Worm (Caenorhabditis elegans) whole organism, young adult: ENCODE results near the gene dao-6.
A peak's percentile ranks its signal among the peaks of the same experiment; 100 is the strongest.

Source experiments
- C17E4.6 ChIP-seq: fragments of 200-800 bp; sonication (Bioruptor generic); IDR thresholded peaks from 2 replicates; pipeline ENCODE4 v1.3.6; 2022; ENCODE audit warnings: missing genetic modification reagents, missing genetic modification characterization, missing compliant biosample characterization
- D2030.7 ChIP-seq: fragments of 200-800 bp; sonication (Bioruptor generic); IDR thresholded peaks from 2 replicates; pipeline ENCODE4 v1.3.6; 2022; ENCODE audit warnings: missing genetic modification reagents, missing genetic modification characterization, missing compliant biosample characterization
- F23B12.7 ChIP-seq: sonication (generic microtip); optimal IDR thresholded peaks from 2 replicates; lab custom pipeline; 2017; ENCODE audit warnings: missing genetic modification characterization, mild to moderate bottlenecking, missing compliant biosample characterization, antibody characterized with exemption, moderate library complexity; ENCODE audit not compliant: insufficient read depth
- F33H1.4 ChIP-seq: fragments of 200-800 bp; sonication (Bioruptor generic); IDR thresholded peaks from 2 replicates; pipeline ENCODE4 v1.3.6; 2022; ENCODE audit warnings: missing genetic modification reagents, missing genetic modification characterization, missing compliant biosample characterization
- F52B5.7 ChIP-seq: sonication (generic microtip); optimal IDR thresholded peaks from 2 replicates; lab custom pipeline; 2016; ENCODE audit warnings: mild to moderate bottlenecking, missing genetic modification characterization, missing compliant biosample characterization
- F57A8.1 ChIP-seq: fragments of 200-800 bp; sonication (Bioruptor generic); optimal IDR thresholded peaks from 2 replicates; lab custom pipeline; 2018; ENCODE audit warnings: mild to moderate bottlenecking, missing genetic modification characterization, moderate library complexity, missing compliant biosample characterization
- K11D2.4 ChIP-seq: fragments of 200-800 bp; sonication (Bioruptor generic); IDR thresholded peaks from 2 replicates; pipeline ENCODE4 v1.3.6; 2022; ENCODE audit warnings: missing genetic modification reagents, missing genetic modification characterization, missing compliant biosample characterization
- K12H6.12 ChIP-seq: fragments of 200-800 bp; sonication (Bioruptor generic); optimal IDR thresholded peaks from 2 replicates; lab custom pipeline; 2018; ENCODE audit warnings: mild to moderate bottlenecking, missing genetic modification characterization, missing compliant biosample characterization
- T26A5.8 ChIP-seq: sonication (generic microtip); optimal IDR thresholded peaks from 2 replicates; lab custom pipeline; 2016; ENCODE audit warnings: missing genetic modification characterization, missing compliant biosample characterization
- Y53F4B.3 ChIP-seq: fragments of 200-800 bp; sonication (Bioruptor generic); IDR thresholded peaks from 2 replicates; pipeline ENCODE4 v1.3.6; 2022; ENCODE audit warnings: missing genetic modification reagents, missing genetic modification characterization, missing compliant biosample characterization
- Y53G8AR.9 ChIP-seq: fragments of 200-800 bp; sonication (Bioruptor generic); conservative IDR thresholded peaks from 2 replicates; pipeline ENCODE4 v1.3.6; 2022; ENCODE audit warnings: missing genetic modification reagents, missing genetic modification characterization, missing compliant biosample characterization
- Y79H2A.3 ChIP-seq: fragments of 200-800 bp; sonication (Bioruptor generic); conservative IDR thresholded peaks from 2 replicates; pipeline ENCODE4 v1.3.6; 2022; ENCODE audit warnings: missing genetic modification reagents, missing genetic modification characterization, missing compliant biosample characterization
- Y95B8A.8 ChIP-seq: fragments of 200-800 bp; sonication (Bioruptor generic); IDR thresholded peaks from 2 replicates; pipeline ENCODE4 v1.3.6; 2022; ENCODE audit warnings: missing genetic modification reagents, missing genetic modification characterization, missing compliant biosample characterization
- aptf-3 ChIP-seq: fragments of 200-800 bp; sonication (Bioruptor generic); IDR thresholded peaks from 2 replicates; pipeline ENCODE4 v1.3.6; 2022; ENCODE audit warnings: missing genetic modification characterization, missing compliant biosample characterization
- attf-6 ChIP-seq: fragments of 200-800 bp; sonication (Bioruptor generic); IDR thresholded peaks from 2 replicates; pipeline ENCODE4 v1.3.6; 2022; ENCODE audit warnings: missing genetic modification reagents, missing genetic modification characterization, missing compliant biosample characterization
- bed-1 ChIP-seq: fragments of 200-800 bp; sonication (Bioruptor generic); IDR thresholded peaks from 2 replicates; pipeline ENCODE4 v1.3.6; 2022; ENCODE audit warnings: missing genetic modification reagents, missing genetic modification characterization, missing compliant biosample characterization
- cebp-2 ChIP-seq: fragments of 200-800 bp; sonication (Bioruptor generic); IDR thresholded peaks from 2 replicates; pipeline ENCODE4 v1.3.6; 2022; ENCODE audit warnings: missing genetic modification characterization, missing compliant biosample characterization
- ceh-79 ChIP-seq: sonication (generic microtip); optimal IDR thresholded peaks from 2 replicates; lab custom pipeline; 2017; ENCODE audit warnings: mild to moderate bottlenecking, missing genetic modification characterization, missing compliant biosample characterization
- ceh-91 ChIP-seq: fragments of 200-800 bp; sonication (Bioruptor generic); IDR thresholded peaks from 2 replicates; pipeline ENCODE4 v1.3.6; 2022; ENCODE audit warnings: missing genetic modification reagents, missing genetic modification characterization, missing compliant biosample characterization
- die-1 ChIP-seq: sonication (generic microtip); optimal IDR thresholded peaks from 2 replicates; lab custom pipeline; 2016; ENCODE audit warnings: missing genotype, mild to moderate bottlenecking, missing genetic modification characterization, missing compliant biosample characterization
- dpl-1 ChIP-seq: fragments of 150-350 bp; optimal IDR thresholded peaks from 2 replicates; lab custom pipeline; 2014; ENCODE audit warnings: missing biosample characterization, missing genetic modification reagents, missing genetic modification characterization
- ekl-4 ChIP-seq: fragments of 200-800 bp; sonication (Bioruptor generic); IDR thresholded peaks from 2 replicates; pipeline ENCODE4 v1.3.6; 2022; ENCODE audit warnings: missing genetic modification reagents, missing genetic modification characterization, missing compliant biosample characterization
- hmg-20 ChIP-seq: fragments of 200-800 bp; sonication (Bioruptor generic); IDR thresholded peaks from 2 replicates; pipeline ENCODE4 v1.3.6; 2022; ENCODE audit warnings: missing genetic modification reagents, missing genetic modification characterization, missing compliant biosample characterization
- hrde-1 ChIP-seq: sonication (generic microtip); optimal IDR thresholded peaks from 2 replicates; lab custom pipeline; 2016; ENCODE audit warnings: missing genetic modification characterization, mild to moderate bottlenecking, missing compliant biosample characterization, moderate library complexity, missing genotype, missing genetic modification reagents, borderline replicate concordance
- hsf-1 ChIP-seq: fragments of 200-800 bp; sonication (Bioruptor generic); IDR thresholded peaks from 2 replicates; pipeline ENCODE4 v1.3.6; 2022; ENCODE audit warnings: missing genetic modification reagents, missing genetic modification characterization, missing compliant biosample characterization
- lag-1 ChIP-seq: fragments of 200-800 bp; sonication (Bioruptor generic); IDR thresholded peaks from 2 replicates; pipeline ENCODE4 v1.3.6; 2022; ENCODE audit warnings: missing genetic modification reagents, missing genetic modification characterization, missing compliant biosample characterization
- let-607 ChIP-seq, 2 experiments: fragments of 200-800 bp in 1 of 2; sonication (Bioruptor generic) in 1 of 2; sonication (generic microtip) in 1 of 2; optimal IDR thresholded peaks; 2 replicates each; lab custom pipeline; 2016 to 2018; ENCODE audit warnings: mild to moderate bottlenecking in 2 of 2, missing compliant biosample characterization in 2 of 2, missing genetic modification characterization in 2 of 2, moderate library complexity in 2 of 2, missing genotype in 1 of 2
- lin-35 ChIP-seq, 3 experiments: fragments of 150-350 bp in 2 of 3; sonication (generic microtip) in 1 of 3; optimal IDR thresholded peaks; 2 replicates each; lab custom pipeline; 2014 to 2018; ENCODE audit warnings: missing biosample characterization in 3 of 3, missing genetic modification characterization in 3 of 3, missing genetic modification reagents in 3 of 3
- lin-54 ChIP-seq: fragments of 200-800 bp; sonication (Bioruptor generic); optimal IDR thresholded peaks from 2 replicates; lab custom pipeline; 2018; ENCODE audit warnings: mild to moderate bottlenecking, missing genetic modification characterization, missing compliant biosample characterization
- lsl-1 ChIP-seq: fragments of 200-800 bp; sonication (Bioruptor generic); optimal IDR thresholded peaks from 2 replicates; lab custom pipeline; 2018; ENCODE audit warnings: mild to moderate bottlenecking, missing genetic modification characterization, moderate library complexity, missing compliant biosample characterization
- madf-3 ChIP-seq: fragments of 200-800 bp; sonication (Bioruptor generic); IDR thresholded peaks from 2 replicates; pipeline ENCODE4 v1.3.6; 2022; ENCODE audit warnings: missing genetic modification reagents, missing genetic modification characterization, missing compliant biosample characterization
- madf-6 ChIP-seq: fragments of 200-800 bp; sonication (Bioruptor generic); IDR thresholded peaks from 2 replicates; pipeline ENCODE4 v1.3.6; 2022; ENCODE audit warnings: missing genetic modification reagents, missing genetic modification characterization, missing compliant biosample characterization
- madf-8 ChIP-seq: fragments of 200-800 bp; sonication (Bioruptor generic); conservative IDR thresholded peaks from 2 replicates; pipeline ENCODE4 v1.3.6; 2022; ENCODE audit warnings: missing genetic modification reagents, missing genetic modification characterization, missing compliant biosample characterization
- mxl-1 ChIP-seq: sonication (generic microtip); optimal IDR thresholded peaks from 2 replicates; lab custom pipeline; 2016; ENCODE audit warnings: missing genetic modification characterization, missing compliant biosample characterization
- nfya-2 ChIP-seq: fragments of 200-800 bp; sonication (Bioruptor generic); IDR thresholded peaks from 2 replicates; pipeline ENCODE4 v1.3.6; 2022; ENCODE audit warnings: missing genetic modification reagents, missing genetic modification characterization, missing compliant biosample characterization
- nfyb-1 ChIP-seq: fragments of 200-800 bp; sonication (Bioruptor generic); IDR thresholded peaks from 2 replicates; pipeline ENCODE4 v1.3.6; 2022; ENCODE audit warnings: missing genetic modification reagents, missing genetic modification characterization, missing compliant biosample characterization
- pha-4 ChIP-seq: fragments of 150-350 bp; sonication (generic microtip); optimal IDR thresholded peaks from 2 replicates; lab custom pipeline; 2014; ENCODE audit warnings: missing biosample characterization, missing genetic modification reagents, missing genetic modification characterization
- rcor-1 ChIP-seq: fragments of 200-800 bp; sonication (Bioruptor generic); IDR thresholded peaks from 2 replicates; pipeline ENCODE4 v1.3.6; 2022; ENCODE audit warnings: missing genetic modification reagents, missing genetic modification characterization, missing compliant biosample characterization
- rpc-1 ChIP-seq, 2 experiments: fragments of 150-350 bp in 1 of 2; sonication (generic microtip) in 1 of 2; optimal IDR thresholded peaks; 2 replicates each; lab custom pipeline; 2014 to 2018; ENCODE audit warnings: missing biosample characterization in 1 of 2, missing genetic modification characterization in 1 of 2, missing genetic modification reagents in 1 of 2, missing genotype in 1 of 2
- sdz-38 ChIP-seq: sonication (generic microtip); optimal IDR thresholded peaks from 2 replicates; lab custom pipeline; 2016; ENCODE audit warnings: missing genotype, missing genetic modification characterization, missing compliant biosample characterization
- sea-2 ChIP-seq: fragments of 200-800 bp; sonication (Bioruptor generic); IDR thresholded peaks from 2 replicates; pipeline ENCODE4 v1.3.6; 2022; ENCODE audit warnings: missing genetic modification characterization, missing compliant biosample characterization
- snpc-1.1 ChIP-seq: sonication (generic microtip); optimal IDR thresholded peaks from 2 replicates; lab custom pipeline; 2017; ENCODE audit warnings: missing genetic modification characterization, mild to moderate bottlenecking, missing compliant biosample characterization, antibody characterized with exemption, moderate library complexity, missing genotype, missing genetic modification reagents; ENCODE audit not compliant: insufficient read depth
- sptf-2 ChIP-seq: fragments of 200-800 bp; sonication (Bioruptor generic); optimal IDR thresholded peaks from 2 replicates; lab custom pipeline; 2018; ENCODE audit warnings: mild to moderate bottlenecking, missing genetic modification characterization, missing compliant biosample characterization
- unc-130 ChIP-seq: sonication (generic microtip); optimal IDR thresholded peaks from 2 replicates; lab custom pipeline; 2016; ENCODE audit warnings: missing genetic modification reagents, missing genetic modification characterization, missing compliant biosample characterization
- ztf-18 ChIP-seq: sonication (generic microtip); optimal IDR thresholded peaks from 2 replicates; lab custom pipeline; 2016; ENCODE audit warnings: missing genotype, mild to moderate bottlenecking, missing genetic modification characterization, missing compliant biosample characterization
- ztf-28 ChIP-seq: fragments of 200-800 bp; sonication (Bioruptor generic); IDR thresholded peaks from 2 replicates; pipeline ENCODE4 v1.3.6; 2022; ENCODE audit warnings: missing genetic modification reagents, missing genetic modification characterization, missing compliant biosample characterization
- ztf-6 ChIP-seq: fragments of 200-800 bp; sonication (Bioruptor generic); IDR thresholded peaks from 2 replicates; pipeline ENCODE4 v1.3.6; 2022; ENCODE audit warnings: missing genetic modification reagents, missing genetic modification characterization, missing compliant biosample characterization

The dao-6 gene

ce11 chrIII:9745333-9745897 is 9.4 kb upstream of the dao-6 start:
- no peak for TF ChIP-seq F57A8.1 (GFP tag; lab: Kevin White, UChicago)
- 0 out of 2 replicates have a peak, but pooled peaks have one; percentile 27 for TF ChIP-seq K11D2.4 (GFP tag; lab: Robert Waterston, UW)
- TF ChIP-seq D2030.7 (GFP tag; lab: Robert Waterston, UW), result 0 out of 2 replicates have a peak, but pooled peaks have one; percentile 29
- TF ChIP-seq lin-54 (GFP tag; lab: Kevin White, UChicago), result peak; percentile 59
- no peak for TF ChIP-seq ceh-79 (tag; lab: Kevin White, UChicago)
- no peak for TF ChIP-seq sdz-38 (tag; lab: Kevin White, UChicago)
- TF ChIP-seq lag-1, result no peak
- no peak for TF ChIP-seq ceh-91 (GFP tag; lab: Robert Waterston, UW)
- peak; percentile 72; the same call in 1 of the 2 replicates for TF ChIP-seq Y53G8AR.9
- TF ChIP-seq madf-3 (GFP tag; lab: Robert Waterston, UW), result 0 out of 2 replicates have a peak, but pooled peaks have one; percentile 10
- no peak for TF ChIP-seq snpc-1.1 (tag; lab: Kevin White, UChicago)
- peak; percentile 5 for TF ChIP-seq hrde-1
- peak; percentile 37 for TF ChIP-seq ztf-18 (tag; lab: Kevin White, UChicago)
- TF ChIP-seq sea-2, result no peak
- TF ChIP-seq K12H6.12 (tag; lab: Kevin White, UChicago), result no peak
- TF ChIP-seq mxl-1 (tag; lab: Kevin White, UChicago), result no peak
- 0 out of 2 replicates have a peak, but pooled peaks have one; percentile 9 for TF ChIP-seq Y95B8A.8 (GFP tag; lab: Robert Waterston, UW)
- TF ChIP-seq nfya-2 (GFP tag; lab: Robert Waterston, UW), result no peak
- TF ChIP-seq hsf-1 (GFP tag; lab: Robert Waterston, UW), result peak; percentile 60
- peak; percentile 24; the same call in 1 of the 2 replicates for TF ChIP-seq rcor-1 (GFP tag; lab: Robert Waterston, UW)
- no peak for TF ChIP-seq T26A5.8 (tag; lab: Kevin White, UChicago)
- TF ChIP-seq aptf-3 (GFP tag; lab: Robert Waterston, UW), result no peak
- no peak for TF ChIP-seq let-607 (tag; optimal IDR thresholded peaks at IDR 0.05; lab: Kevin White, UChicago)
- no peak for TF ChIP-seq madf-8 (GFP tag; lab: Robert Waterston, UW)
- TF ChIP-seq lsl-1 (GFP tag; lab: Kevin White, UChicago), result peak; percentile 7
- TF ChIP-seq madf-6 (GFP tag; lab: Robert Waterston, UW), result peak; percentile 59
- TF ChIP-seq attf-6 (GFP tag; lab: Robert Waterston, UW), result no peak; the same call in 1 of the 2 replicates
- TF ChIP-seq hmg-20, result no peak
- TF ChIP-seq cebp-2 (GFP tag; lab: Robert Waterston, UW), result no peak
- no peak for TF ChIP-seq Y53F4B.3 (GFP tag; lab: Robert Waterston, UW)
- no peak for TF ChIP-seq F33H1.4 (GFP tag; lab: Robert Waterston, UW)
- 0 out of 2 replicates have a peak, but pooled peaks have one; percentile 12 for TF ChIP-seq C17E4.6 (GFP tag; lab: Robert Waterston, UW)
- TF ChIP-seq dpl-1 (GFP tag; lab: Kevin White, UChicago), result no peak
- no peak for TF ChIP-seq pha-4 (tag; lab: Kevin White, UChicago)
- no peak for TF ChIP-seq rpc-1 (optimal IDR thresholded peaks at IDR 0.05; lab: Kevin White, UChicago)
- TF ChIP-seq rpc-1 (tag; optimal IDR thresholded peaks at IDR 0.05; lab: Kevin White, UChicago), result no peak
- TF ChIP-seq bed-1 (GFP tag; lab: Robert Waterston, UW), result no peak
- TF ChIP-seq Y79H2A.3 (GFP tag; lab: Robert Waterston, UW), result no peak
- peak; percentile 18 for TF ChIP-seq F52B5.7 (tag; lab: Kevin White, UChicago)
- TF ChIP-seq unc-130 (GFP tag; lab: Kevin White, UChicago), result no peak
- no peak for TF ChIP-seq die-1 (tag; lab: Kevin White, UChicago)
- no peak for TF ChIP-seq ztf-28 (GFP tag; lab: Robert Waterston, UW)
- no peak for TF ChIP-seq sptf-2
- no peak for TF ChIP-seq lin-35 (GFP tag; optimal IDR thresholded peaks at IDR 0.05; lab: Kevin White, UChicago)
- TF ChIP-seq nfyb-1, result no peak
- TF ChIP-seq ztf-6 (GFP tag; lab: Robert Waterston, UW), result no peak
- 0 out of 2 replicates have a peak, but pooled peaks have one; percentile 54 for TF ChIP-seq ekl-4 (GFP tag; lab: Robert Waterston, UW)
- no peak for TF ChIP-seq F23B12.7 (tag; lab: Kevin White, UChicago)
